Worm (Caenorhabditis elegans) whole organism, late embryonic: ENCODE measurements around the gene phat-6.

Experiments
- F13H6.1 ChIP-seq: sonication (generic microtip); optimal IDR thresholded peaks from 2 replicates; lab custom pipeline; 2016; ENCODE audit warnings: missing genetic modification characterization, missing compliant biosample characterization
- K02D7.2 ChIP-seq: sonication (generic microtip); optimal IDR thresholded peaks from 2 replicates; lab custom pipeline; 2017; ENCODE audit warnings: mild to moderate bottlenecking, missing genetic modification characterization, missing compliant biosample characterization
- T23F11.4 ChIP-seq: fragments of 200-800 bp; sonication (Bioruptor generic); optimal IDR thresholded peaks from 2 replicates; lab custom pipeline; 2018; ENCODE audit warnings: mild to moderate bottlenecking, missing genetic modification characterization, missing compliant biosample characterization
- Y22D7AL.16 ChIP-seq: sonication (generic microtip); optimal IDR thresholded peaks from 2 replicates; lab custom pipeline; 2016; ENCODE audit warnings: missing genetic modification characterization, missing compliant biosample characterization
- ama-1 ChIP-seq: fragments of 150-350 bp; optimal IDR thresholded peaks from 2 replicates; lab custom pipeline; 2014
- ceh-14 ChIP-seq: sonication (generic microtip); optimal IDR thresholded peaks from 2 replicates; lab custom pipeline; 2016; ENCODE audit warnings: missing genotype, missing genetic modification characterization, missing compliant biosample characterization
- ceh-18 ChIP-seq: sonication (generic microtip); optimal IDR thresholded peaks from 2 replicates; lab custom pipeline; 2016; ENCODE audit warnings: missing genetic modification characterization, missing compliant biosample characterization
- ceh-19 ChIP-seq: fragments of 200-800 bp; sonication (Bioruptor generic); optimal IDR thresholded peaks from 2 replicates; lab custom pipeline; 2018; ENCODE audit warnings: mild to moderate bottlenecking, missing genetic modification characterization, missing compliant biosample characterization
- ceh-22 ChIP-seq: sonication (generic microtip); optimal IDR thresholded peaks from 2 replicates; lab custom pipeline; 2017; ENCODE audit warnings: missing biosample characterization, missing genetic modification characterization
- ceh-30 ChIP-seq: fragments of 150-350 bp; optimal IDR thresholded peaks from 2 replicates; lab custom pipeline; 2014; ENCODE audit warnings: missing biosample characterization, missing genetic modification characterization
- ceh-31 ChIP-seq: sonication (generic microtip); optimal IDR thresholded peaks from 2 replicates; lab custom pipeline; 2016; ENCODE audit warnings: missing genetic modification characterization, missing compliant biosample characterization
- ceh-45 ChIP-seq: fragments of 200-800 bp; sonication (Bioruptor generic); IDR thresholded peaks from 2 replicates; pipeline ENCODE4 v1.3.6; 2022; ENCODE audit warnings: missing genetic modification reagents, missing genetic modification characterization, missing compliant biosample characterization
- ceh-6 ChIP-seq: fragments of 200-800 bp; sonication (Bioruptor generic); optimal IDR thresholded peaks from 2 replicates; lab custom pipeline; 2018; ENCODE audit warnings: mild to moderate bottlenecking, missing genetic modification characterization, missing compliant biosample characterization
- che-1 ChIP-seq: sonication (generic microtip); optimal IDR thresholded peaks from 2 replicates; lab custom pipeline; 2016; ENCODE audit warnings: mild to moderate bottlenecking, missing genetic modification characterization, missing compliant biosample characterization
- dmd-4 ChIP-seq: sonication (generic microtip); optimal IDR thresholded peaks from 2 replicates; lab custom pipeline; 2016; ENCODE audit warnings: borderline replicate concordance, missing genetic modification characterization, missing compliant biosample characterization
- dve-1 ChIP-seq: sonication (generic microtip); optimal IDR thresholded peaks from 2 replicates; lab custom pipeline; 2017; ENCODE audit warnings: antibody characterized with exemption, mild to moderate bottlenecking, missing genetic modification characterization, missing compliant biosample characterization
- ets-4 ChIP-seq: sonication (generic microtip); optimal IDR thresholded peaks from 2 replicates; lab custom pipeline; 2016; ENCODE audit warnings: missing genetic modification characterization, missing compliant biosample characterization
- fkh-10 ChIP-seq: fragments of 150-350 bp; optimal IDR thresholded peaks from 2 replicates; lab custom pipeline; 2014; ENCODE audit warnings: missing biosample characterization, missing genetic modification reagents, missing genetic modification characterization
- gmeb-2 ChIP-seq: sonication (generic microtip); optimal IDR thresholded peaks from 2 replicates; lab custom pipeline; 2016; ENCODE audit warnings: missing genetic modification characterization, inconsistent platforms, missing compliant biosample characterization
- hlh-30 ChIP-seq: sonication (generic microtip); optimal IDR thresholded peaks from 2 replicates; lab custom pipeline; 2017; ENCODE audit warnings: antibody characterized with exemption, missing genetic modification characterization, missing compliant biosample characterization; ENCODE audit not compliant: insufficient read depth
- lim-6 ChIP-seq: sonication (generic microtip); optimal IDR thresholded peaks from 2 replicates; lab custom pipeline; 2016; ENCODE audit warnings: missing genetic modification characterization, missing compliant biosample characterization
- lin-11 ChIP-seq: fragments of 200-800 bp; sonication (Bioruptor generic); optimal IDR thresholded peaks from 2 replicates; lab custom pipeline; 2018; ENCODE audit warnings: mild to moderate bottlenecking, missing genetic modification characterization, missing compliant biosample characterization
- madf-2 ChIP-seq: sonication (generic microtip); optimal IDR thresholded peaks from 2 replicates; lab custom pipeline; 2017; ENCODE audit warnings: missing genetic modification characterization, missing compliant biosample characterization
- mec-3 ChIP-seq: sonication (generic microtip); optimal IDR thresholded peaks from 2 replicates; lab custom pipeline; 2016; ENCODE audit warnings: borderline replicate concordance, missing genetic modification characterization, missing compliant biosample characterization
- nfya-1 ChIP-seq: sonication (generic microtip); optimal IDR thresholded peaks from 2 replicates; lab custom pipeline; 2017; ENCODE audit warnings: missing genetic modification characterization, mild to moderate bottlenecking, missing compliant biosample characterization, antibody characterized with exemption, moderate library complexity
- nhr-232 ChIP-seq: sonication (generic microtip); optimal IDR thresholded peaks from 2 replicates; lab custom pipeline; 2016; ENCODE audit warnings: missing genetic modification characterization, missing compliant biosample characterization
- npax-4 ChIP-seq: sonication (generic microtip); optimal IDR thresholded peaks from 2 replicates; lab custom pipeline; 2016; ENCODE audit warnings: missing genetic modification characterization, missing compliant biosample characterization
- odd-2 ChIP-seq: sonication (generic microtip); optimal IDR thresholded peaks from 2 replicates; lab custom pipeline; 2017; ENCODE audit warnings: antibody characterized with exemption, mild to moderate bottlenecking, missing genetic modification characterization, missing compliant biosample characterization
- pat-9 ChIP-seq: fragments of 200-800 bp; sonication (Bioruptor generic); optimal IDR thresholded peaks from 2 replicates; lab custom pipeline; 2018; ENCODE audit warnings: mild to moderate bottlenecking, missing genetic modification characterization, moderate library complexity, missing compliant biosample characterization
- pax-1 ChIP-seq: fragments of 150-350 bp; optimal IDR thresholded peaks from 2 replicates; lab custom pipeline; 2014; ENCODE audit warnings: missing biosample characterization, missing genetic modification characterization
- pha-2 ChIP-seq: sonication (generic microtip); optimal IDR thresholded peaks from 2 replicates; lab custom pipeline; 2017; ENCODE audit warnings: mild to moderate bottlenecking, missing genetic modification characterization, missing compliant biosample characterization
- pros-1 ChIP-seq: fragments of 150-350 bp; optimal IDR thresholded peaks from 2 replicates; lab custom pipeline; 2014; ENCODE audit warnings: missing biosample characterization, missing genetic modification reagents, missing genetic modification characterization
- sdc-2 ChIP-seq: sonication (generic microtip); optimal IDR thresholded peaks from 2 replicates; lab custom pipeline; 2016; ENCODE audit warnings: missing genotype, missing genetic modification characterization, missing compliant biosample characterization
- syd-9 ChIP-seq: sonication (generic microtip); optimal IDR thresholded peaks from 2 replicates; lab custom pipeline; 2016; ENCODE audit warnings: mild to moderate bottlenecking, missing genetic modification characterization, moderate library complexity, missing compliant biosample characterization
- tbx-2 ChIP-seq: sonication (generic microtip); optimal IDR thresholded peaks from 2 replicates; lab custom pipeline; 2016; ENCODE audit warnings: missing genetic modification characterization, missing compliant biosample characterization
- ttx-3 ChIP-seq: sonication (generic microtip); optimal IDR thresholded peaks from 2 replicates; lab custom pipeline; 2016; ENCODE audit warnings: missing genetic modification reagents, missing genetic modification characterization, missing compliant biosample characterization
- unc-42 ChIP-seq: sonication (generic microtip); optimal IDR thresholded peaks from 2 replicates; lab custom pipeline; 2016; ENCODE audit warnings: missing genotype, missing genetic modification characterization, missing compliant biosample characterization
- unc-55 ChIP-seq: sonication (generic microtip); optimal IDR thresholded peaks from 2 replicates; lab custom pipeline; 2017; ENCODE audit warnings: missing biosample characterization, missing genetic modification reagents, missing genetic modification characterization
- zip-5 ChIP-seq: sonication (generic microtip); optimal IDR thresholded peaks from 2 replicates; lab custom pipeline; 2016; ENCODE audit warnings: missing genetic modification characterization, missing compliant biosample characterization
- ztf-16 ChIP-seq: sonication (generic microtip); optimal IDR thresholded peaks from 2 replicates; lab custom pipeline; 2017; ENCODE audit warnings: missing genetic modification characterization, missing compliant biosample characterization

The phat-6 gene

ce11 chrX:15230394-15230968, 36.3 kb upstream of the phat-6 start, which contains the start of gene H03A11.2:
H03A11.2 (minus strand) TSS chrX:15230645.
- no peak for TF ChIP-seq ceh-14 (tag; lab: Kevin White, UChicago)
- no peak for TF ChIP-seq ceh-22 (tag; lab: Kevin White, UChicago)
- no peak for TF ChIP-seq ceh-30 (tag; lab: Kevin White, UChicago)
- no peak for TF ChIP-seq syd-9
- no peak for TF ChIP-seq ceh-18 (tag; lab: Kevin White, UChicago)
- no peak for TF ChIP-seq K02D7.2
- no peak for TF ChIP-seq ama-1 (lab: Kevin White, UChicago)
- no peak for TF ChIP-seq pax-1 (tag; lab: Kevin White, UChicago)
- TF ChIP-seq dve-1 (tag; lab: Kevin White, UChicago): no peak
- TF ChIP-seq mec-3 (tag; lab: Kevin White, UChicago): no peak
- TF ChIP-seq odd-2 (tag; lab: Kevin White, UChicago): no peak
- no peak for TF ChIP-seq madf-2 (tag; lab: Kevin White, UChicago)
- TF ChIP-seq ceh-19 (GFP tag; lab: Kevin White, UChicago): no peak
- TF ChIP-seq Y22D7AL.16 (tag; lab: Kevin White, UChicago): no peak
- no peak for TF ChIP-seq fkh-10 (GFP tag; lab: Kevin White, UChicago)
- no peak for TF ChIP-seq gmeb-2 (tag; lab: Kevin White, UChicago)
- TF ChIP-seq zip-5 (tag; lab: Kevin White, UChicago): no peak
- no peak for TF ChIP-seq hlh-30 (tag; lab: Kevin White, UChicago)

ce11 chrX:15229174-15229573, 35.0 kb upstream of the phat-6 start:
- TF ChIP-seq ceh-45 (GFP tag; lab: Robert Waterston, UW) (no peak), ttx-3 (tag; lab: Kevin White, UChicago) (no peak), ceh-6 (GFP tag; lab: Kevin White, UChicago) (no peak), nhr-232 (tag; lab: Kevin White, UChicago) (no peak), F13H6.1 (tag; lab: Kevin White, UChicago) (no peak), Y22D7AL.16 (tag; lab: Kevin White, UChicago) (no peak), pros-1 (tag; lab: Kevin White, UChicago) (no peak), npax-4 (tag; lab: Kevin White, UChicago) (no peak), ztf-16 (no peak), lin-11 (tag; lab: Kevin White, UChicago) (no peak), pha-2 (tag; lab: Kevin White, UChicago) (no peak), ceh-14 (tag; lab: Kevin White, UChicago) (no peak)

ce11 chrX:15225180-15225724, 31.1 kb upstream of the phat-6 start:
- TF ChIP-seq unc-42 (tag; lab: Kevin White, UChicago) (peak; percentile 84), fkh-10 (GFP tag; lab: Kevin White, UChicago) (no peak), che-1 (no peak), lim-6 (tag; lab: Kevin White, UChicago) (no peak), T23F11.4 (GFP tag; lab: Kevin White, UChicago) (no peak), ama-1 (lab: Kevin White, UChicago) (no peak), nhr-232 (tag; lab: Kevin White, UChicago) (no peak)
- TF ChIP-seq, all 69 proteins: peak for 1

- TF ChIP-seq unc-55 (GFP tag; lab: Kevin White, UChicago) (peak; percentile 87), ceh-6 (GFP tag; lab: Kevin White, UChicago) (no peak)
Measured at ce11 chrX:15224128-15224527, 29.9 kb upstream of the phat-6 start.

ce11 chrX:15222789-15223188, 28.6 kb upstream of the phat-6 start:
- TF ChIP-seq sdc-2 (tag; lab: Kevin White, UChicago) (no peak), pat-9 (no peak), ets-4 (tag; lab: Kevin White, UChicago) (no peak), ceh-31 (tag; lab: Kevin White, UChicago) (no peak), nfya-1 (tag; lab: Kevin White, UChicago) (no peak), pax-1 (tag; lab: Kevin White, UChicago) (no peak), dmd-4 (tag; lab: Kevin White, UChicago) (no peak), che-1 (no peak), tbx-2 (no peak)
